Fruit fly (Drosophila melanogaster) whole organism, adult: ENCODE results near the gene gny.

Experiments used
- CG11617 ChIP-seq: fragments of 200-800 bp; sonication (Bioruptor generic); optimal IDR thresholded peaks from 2 replicates; lab custom pipeline; 2017; ENCODE audit warnings: mild to moderate bottlenecking, missing biosample characterization, missing genetic modification reagents, missing genetic modification characterization
- CG12768 ChIP-seq: fragments of 200-800 bp; sonication (Bioruptor generic); optimal IDR thresholded peaks from 2 replicates; lab custom pipeline; 2017; ENCODE audit warnings: missing biosample characterization, missing genetic modification characterization, mild to moderate bottlenecking, moderate library complexity, missing genetic modification reagents
- CG14711 ChIP-seq: fragments of 200-800 bp; sonication (Bioruptor generic); optimal IDR thresholded peaks from 2 replicates; lab custom pipeline; 2018; ENCODE audit warnings: missing biosample characterization, mild to moderate bottlenecking, missing genetic modification characterization, moderate library complexity
- CG1620 ChIP-seq: fragments of 200-800 bp; sonication (Bioruptor generic); optimal IDR thresholded peaks from 2 replicates; lab custom pipeline; 2016; ENCODE audit warnings: missing biosample characterization, missing genetic modification characterization
- CG33017 ChIP-seq: fragments of 200-800 bp; sonication (Bioruptor generic); optimal IDR thresholded peaks from 2 replicates; lab custom pipeline; 2018; ENCODE audit warnings: missing biosample characterization, mild to moderate bottlenecking, missing genetic modification characterization, moderate library complexity
- CG5204 ChIP-seq: fragments of 200-800 bp; sonication (Bioruptor generic); optimal IDR thresholded peaks from 2 replicates; lab custom pipeline; 2016; ENCODE audit warnings: missing biosample characterization, missing genetic modification characterization
- CG7045 ChIP-seq: fragments of 200-800 bp; sonication (Bioruptor generic); optimal IDR thresholded peaks from 2 replicates; lab custom pipeline; 2017; ENCODE audit warnings: missing biosample characterization, mild to moderate bottlenecking, missing genetic modification characterization
- CG7101 ChIP-seq: fragments of 200-800 bp; sonication (Bioruptor generic); optimal IDR thresholded peaks from 2 replicates; lab custom pipeline; 2018; ENCODE audit warnings: missing biosample characterization, mild to moderate bottlenecking, missing genetic modification characterization, moderate library complexity
- Clk ChIP-seq: fragments of 200-800 bp; sonication (Bioruptor generic); optimal IDR thresholded peaks from 2 replicates; lab custom pipeline; 2017; ENCODE audit warnings: missing biosample characterization, missing genetic modification characterization
- Crg-1 ChIP-seq: fragments of 200-800 bp; sonication (Bioruptor generic); optimal IDR thresholded peaks from 2 replicates; lab custom pipeline; 2016; ENCODE audit warnings: missing biosample characterization, missing genetic modification characterization
- Hr96 ChIP-seq: fragments of 200-800 bp; sonication (Bioruptor generic); optimal IDR thresholded peaks from 2 replicates; lab custom pipeline; 2016; ENCODE audit warnings: missing biosample characterization, missing genetic modification characterization
- Mnt ChIP-seq: fragments of 200-800 bp; sonication (Bioruptor generic); optimal IDR thresholded peaks from 2 replicates; lab custom pipeline; 2016; ENCODE audit warnings: missing biosample characterization, mild to moderate bottlenecking, missing genetic modification characterization
- bab1 ChIP-seq: fragments of 200-800 bp; sonication (Bioruptor generic); optimal IDR thresholded peaks from 3 replicates; lab custom pipeline; 2019; ENCODE audit warnings: missing biosample characterization, mild to moderate bottlenecking, missing genetic modification characterization, moderate library complexity
- cic ChIP-seq: fragments of 200-800 bp; sonication (Bioruptor generic); optimal IDR thresholded peaks from 2 replicates; lab custom pipeline; 2017; ENCODE audit warnings: missing biosample characterization, mild to moderate bottlenecking, missing genetic modification characterization, moderate library complexity
- cnc ChIP-seq, 2 experiments: fragments of >200 bp; optimal IDR thresholded peaks; 2 replicates each; lab custom pipeline; 2017
- kay ChIP-seq: fragments of 200-800 bp; sonication (Bioruptor generic); peaks from one replicate; lab custom pipeline; 2016; ENCODE audit warnings: missing biosample characterization, missing genetic modification characterization, borderline replicate concordance
- ovo ChIP-seq: fragments of 200-800 bp; sonication (Bioruptor generic); optimal IDR thresholded peaks from 2 replicates; lab custom pipeline; 2016; ENCODE audit warnings: missing biosample characterization, missing genetic modification characterization
- pad ChIP-seq: fragments of 200-800 bp; sonication (Bioruptor generic); optimal IDR thresholded peaks from 3 replicates; lab custom pipeline; 2017; ENCODE audit warnings: missing biosample characterization, missing genetic modification characterization, mild to moderate bottlenecking, moderate library complexity, missing genetic modification reagents
- tj ChIP-seq: fragments of 200-800 bp; sonication (Bioruptor generic); optimal IDR thresholded peaks from 3 replicates; lab custom pipeline; 2017; ENCODE audit warnings: missing biosample characterization, mild to moderate bottlenecking, missing genetic modification characterization, moderate library complexity
- toe ChIP-seq: fragments of 200-800 bp; sonication (Bioruptor generic); optimal IDR thresholded peaks from 2 replicates; lab custom pipeline; 2016; ENCODE audit warnings: missing biosample characterization, missing genetic modification characterization

The gny gene

dm6 chr2L:10339212-10339721 is 40.6 kb upstream of the gny start, which contains the start of gene SamDC:
TSS of gene SamDC (plus strand) at chr2L:10339457.
- no peak for TF ChIP-seq CG14711 (tag; lab: Kevin White, UChicago)
- TF ChIP-seq CG7101 (tag; lab: Kevin White, UChicago) = peak; percentile 35
- TF ChIP-seq CG11617 (GFP tag; lab: Kevin White, UChicago) = peak; percentile 15
- peak; percentile 31 for TF ChIP-seq cic (GFP tag; lab: Kevin White, UChicago)
- peak; percentile 63 for TF ChIP-seq bab1 (GFP tag; lab: Kevin White, UChicago)
- TF ChIP-seq CG33017 = no peak
- TF ChIP-seq Mnt (GFP tag; lab: Kevin White, UChicago) = peak; percentile 44
- no peak for TF ChIP-seq tj (GFP tag; lab: Kevin White, UChicago)
- TF ChIP-seq CG1620 = peak; percentile 18
- TF ChIP-seq pad (GFP tag; lab: Kevin White, UChicago) = peak; percentile 12
- TF ChIP-seq Hr96 = no peak
- TF ChIP-seq CG5204 (GFP tag; lab: Kevin White, UChicago) = no peak

DNA sequence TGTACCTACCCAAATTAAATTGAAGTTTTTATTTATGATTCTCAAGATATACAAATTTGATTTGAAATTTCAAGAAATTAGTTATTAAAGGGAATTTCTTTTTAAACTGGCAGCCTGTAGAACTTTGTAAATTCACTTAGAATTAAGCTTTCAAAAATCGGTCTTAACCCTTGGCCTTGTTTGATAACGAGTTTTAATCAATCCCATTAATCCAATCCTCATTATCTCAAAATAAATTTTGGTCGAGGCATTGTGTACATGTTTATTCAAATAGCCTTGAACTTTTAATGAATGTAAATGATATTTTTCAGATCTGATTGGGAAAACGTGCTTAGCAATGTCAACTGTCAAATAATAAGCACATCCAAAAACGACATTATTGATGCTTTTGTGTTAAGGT is 40.1 kb upstream of the gny start:
- no peak for TF ChIP-seq Clk (GFP tag; lab: Kevin White, UChicago)
- TF ChIP-seq CG33017 = no peak
- TF ChIP-seq kay (GFP tag; lab: Kevin White, UChicago) = peak; percentile 72

DNA sequence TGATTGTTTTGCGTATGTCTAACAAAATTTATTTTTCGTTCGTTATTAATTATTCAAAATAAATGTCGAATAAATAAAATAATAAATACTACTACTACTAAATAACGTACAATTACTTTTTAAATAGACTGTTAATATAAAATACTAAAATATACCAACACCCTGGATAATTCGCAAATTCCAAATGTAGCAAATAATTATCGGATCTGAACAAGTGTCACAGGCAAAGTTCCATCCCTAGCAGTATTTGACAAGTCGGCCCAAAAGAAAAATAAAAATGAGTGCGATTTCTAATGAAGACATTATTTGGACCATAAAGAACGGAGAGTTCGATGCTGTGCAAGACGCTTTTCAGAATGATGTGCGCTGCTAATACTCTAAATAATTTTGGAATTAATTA is 38.5 kb upstream of the gny start, which contains the start of gene CG31715:
CG31715 (plus strand) TSS at position 212 of the 400 bp plus-strand sequence.
- no peak for TF ChIP-seq pad (GFP tag; lab: Kevin White, UChicago)
- TF ChIP-seq bab1 (GFP tag; lab: Kevin White, UChicago) = peak; percentile 62
- TF ChIP-seq CG7101 (tag; lab: Kevin White, UChicago) = peak; percentile 40
- peak; percentile 11 for TF ChIP-seq tj (GFP tag; lab: Kevin White, UChicago)
- TF ChIP-seq CG12768 (GFP tag; lab: Kevin White, UChicago) = no peak
- peak; percentile 5 for TF ChIP-seq CG33017
- peak; percentile 5 for TF ChIP-seq Mnt (GFP tag; lab: Kevin White, UChicago)
- no peak for TF ChIP-seq Crg-1 (GFP tag; lab: Kevin White, UChicago)
- no peak for TF ChIP-seq CG5204 (GFP tag; lab: Kevin White, UChicago)
- TF ChIP-seq CG7045 (GFP tag; lab: Kevin White, UChicago) = no peak
- TF ChIP-seq CG14711 (tag; lab: Kevin White, UChicago) = peak; percentile 20
- no peak for TF ChIP-seq CG1620
- peak; percentile 11 for TF ChIP-seq CG11617 (GFP tag; lab: Kevin White, UChicago)
- TF ChIP-seq kay (GFP tag; lab: Kevin White, UChicago) = peak; percentile 66

dm6 chr2L:10342471-10342870 is 37.4 kb upstream of the gny start, which contains the start of gene Sps2:
TSS of gene Sps2 (plus strand) at chr2L:10342594.
- TF ChIP-seq CG7045 (GFP tag; lab: Kevin White, UChicago) (no peak), CG14711 (tag; lab: Kevin White, UChicago) (peak; percentile 12), CG7101 (tag; lab: Kevin White, UChicago) (peak; percentile 15), CG1620 (no peak), kay (GFP tag; lab: Kevin White, UChicago) (no peak), CG12768 (GFP tag; lab: Kevin White, UChicago) (no peak), tj (GFP tag; lab: Kevin White, UChicago) (peak; percentile 25), cnc (optimal IDR thresholded peaks at IDR 0.05; lab: Kevin White, UChicago) (no peak), CG33017 (no peak), CG11617 (GFP tag; lab: Kevin White, UChicago) (peak; percentile 19), Hr96 (no peak), Mnt (GFP tag; lab: Kevin White, UChicago) (peak; percentile 22), Clk (GFP tag; lab: Kevin White, UChicago) (no peak), toe (no peak), bab1 (GFP tag; lab: Kevin White, UChicago) (peak; percentile 69), ovo (no peak), cic (GFP tag; lab: Kevin White, UChicago) (peak; percentile 16), pad (GFP tag; lab: Kevin White, UChicago) (no peak), CG5204 (GFP tag; lab: Kevin White, UChicago) (no peak)

- TF ChIP-seq Clk (GFP tag; lab: Kevin White, UChicago) (no peak), kay (GFP tag; lab: Kevin White, UChicago) (no peak), CG7101 (tag; lab: Kevin White, UChicago) (no peak), tj (GFP tag; lab: Kevin White, UChicago) (no peak), bab1 (GFP tag; lab: Kevin White, UChicago) (no peak), toe (no peak), CG14711 (tag; lab: Kevin White, UChicago) (no peak), CG5204 (GFP tag; lab: Kevin White, UChicago) (no peak), ovo (no peak), CG1620 (no peak)
Observed at dm6 chr2L:10344029-10344606, 35.8 kb upstream of the gny start, which contains the start of gene Frmd5. TSS of gene Frmd5 (plus strand) at chr2L:10344442.

DNA sequence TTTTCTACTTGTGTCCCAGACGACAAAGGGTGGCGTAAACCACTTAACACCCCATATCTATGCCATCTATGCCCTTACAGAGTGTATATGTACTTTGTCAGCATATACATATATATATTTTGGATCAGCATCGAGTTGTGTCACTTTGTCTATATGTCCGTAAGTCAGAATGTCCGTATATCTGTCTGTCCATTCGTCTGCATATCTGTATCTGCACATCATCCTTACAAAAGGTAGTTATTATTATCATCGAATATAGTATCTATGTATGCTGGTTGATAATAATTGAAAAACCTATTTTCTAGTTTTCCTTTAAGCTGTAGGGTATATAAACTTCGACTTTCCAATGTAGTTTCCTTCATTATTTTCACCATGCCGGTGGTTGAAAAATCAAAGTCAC is 28.8 kb upstream of the gny start:
- TF ChIP-seq Clk (GFP tag; lab: Kevin White, UChicago) (no peak), ovo (no peak), CG7101 (tag; lab: Kevin White, UChicago) (no peak), kay (GFP tag; lab: Kevin White, UChicago) (no peak), CG5204 (GFP tag; lab: Kevin White, UChicago) (no peak), Hr96 (no peak), CG12768 (GFP tag; lab: Kevin White, UChicago) (no peak), CG33017 (no peak), Mnt (GFP tag; lab: Kevin White, UChicago) (no peak), CG11617 (GFP tag; lab: Kevin White, UChicago) (no peak), Crg-1 (GFP tag; lab: Kevin White, UChicago) (no peak), toe (no peak), cic (GFP tag; lab: Kevin White, UChicago) (no peak), CG1620 (no peak), bab1 (GFP tag; lab: Kevin White, UChicago) (no peak), CG14711 (tag; lab: Kevin White, UChicago) (no peak), tj (GFP tag; lab: Kevin White, UChicago) (no peak), cnc (optimal IDR thresholded peaks at IDR 0.05; lab: Kevin White, UChicago) (no peak), pad (GFP tag; lab: Kevin White, UChicago) (no peak)
